Worm (Caenorhabditis elegans) whole organism, mixed stage, embryonic: ENCODE results near the gene Y110A2AL.2.

Experiments used
- bed-3 ChIP-seq: fragments of 200-800 bp; sonication (Bioruptor generic); optimal IDR thresholded peaks from 3 replicates; lab custom pipeline; 2018; ENCODE audit warnings: mild to moderate bottlenecking, missing genetic modification characterization, moderate library complexity, missing compliant biosample characterization
- lin-13 ChIP-seq: fragments of 150-350 bp; optimal IDR thresholded peaks from 2 replicates; lab custom pipeline; 2014; ENCODE audit warnings: missing biosample characterization, missing genetic modification characterization
- mab-5 ChIP-seq: fragments of 150-350 bp; optimal IDR thresholded peaks from 2 replicates; lab custom pipeline; 2014; ENCODE audit warnings: missing biosample characterization, missing genetic modification characterization
- mep-1 ChIP-seq: fragments of 150-350 bp; optimal IDR thresholded peaks from 2 replicates; lab custom pipeline; 2017; ENCODE audit warnings: missing biosample characterization, missing genetic modification reagents, missing genetic modification characterization, inconsistent platforms
- nhr-12 ChIP-seq: fragments of 150-350 bp; optimal IDR thresholded peaks from 2 replicates; lab custom pipeline; 2014; ENCODE audit warnings: missing biosample characterization, missing genetic modification characterization
- nhr-2 ChIP-seq: fragments of 150-350 bp; optimal IDR thresholded peaks from 2 replicates; lab custom pipeline; 2014; ENCODE audit warnings: missing biosample characterization, missing genetic modification characterization
- nhr-76 ChIP-seq: sonication (generic microtip); optimal IDR thresholded peaks from 2 replicates; lab custom pipeline; 2017; ENCODE audit warnings: missing biosample characterization, missing genetic modification characterization
- snpc-4 ChIP-seq: fragments of 150-350 bp; optimal IDR thresholded peaks from 2 replicates; lab custom pipeline; 2014; ENCODE audit warnings: missing biosample characterization, missing genetic modification characterization
- tbx-8 ChIP-seq: fragments of 200-800 bp; sonication (Bioruptor generic); optimal IDR thresholded peaks from 2 replicates; lab custom pipeline; 2018; ENCODE audit warnings: mild to moderate bottlenecking, missing genetic modification characterization, moderate library complexity, missing compliant biosample characterization
- unc-62 ChIP-seq: fragments of 150-350 bp; optimal IDR thresholded peaks from 2 replicates; lab custom pipeline; 2014; ENCODE audit warnings: missing biosample characterization, missing genetic modification reagents, missing genetic modification characterization
- zip-8 ChIP-seq: fragments of 150-350 bp; optimal IDR thresholded peaks from 2 replicates; lab custom pipeline; 2014; ENCODE audit warnings: missing biosample characterization, missing genetic modification characterization
- ztf-11 ChIP-seq: fragments of 150-350 bp; optimal IDR thresholded peaks from 2 replicates; lab custom pipeline; 2014; ENCODE audit warnings: missing biosample characterization, missing genetic modification characterization

The Y110A2AL.2 gene

ce11 chrII:2919074-2919857 lies 51.5 kb downstream of the Y110A2AL.2 start, which contains the start of the genes ncap-1 and Y110A2AR.1:
Gene ncap-1 (minus strand): TSS chrII:2919314.
Gene Y110A2AR.1 (plus strand): TSS chrII:2919710.
- no peak for TF ChIP-seq lin-13 (tag; lab: Kevin White, UChicago)
- TF ChIP-seq tbx-8 (GFP tag; lab: Kevin White, UChicago), result no peak
- TF ChIP-seq zip-8, result no peak
- no peak for TF ChIP-seq nhr-12
- no peak for TF ChIP-seq unc-62 (GFP tag; lab: Kevin White, UChicago)

DNA sequence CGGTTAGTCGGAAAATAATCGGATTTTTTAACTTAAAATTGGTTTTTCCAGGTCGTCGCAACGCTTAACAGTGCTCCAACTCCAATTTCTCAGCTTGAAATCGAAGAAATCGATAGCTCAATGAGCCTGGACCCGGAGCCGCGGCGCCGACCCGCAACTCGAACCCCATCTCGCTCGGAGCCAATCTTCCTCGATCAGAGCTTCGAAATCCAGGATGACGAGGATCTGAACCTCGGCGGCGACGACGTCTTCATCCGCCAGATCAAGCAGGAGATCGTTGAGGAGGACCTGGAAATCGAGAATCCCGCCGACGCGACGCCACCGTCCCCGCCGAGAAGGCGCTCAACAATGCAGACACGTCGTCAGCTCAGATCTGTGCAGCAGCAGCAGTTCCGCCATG lies 52.4 kb downstream of the Y110A2AL.2 start:
- TF ChIP-seq mab-5 (tag; lab: Kevin White, UChicago) (no peak), bed-3 (GFP tag; lab: Kevin White, UChicago) (no peak), nhr-2 (tag; lab: Kevin White, UChicago) (no peak), nhr-76 (tag; lab: Kevin White, UChicago) (no peak), unc-62 (GFP tag; lab: Kevin White, UChicago) (no peak), snpc-4 (tag; lab: Kevin White, UChicago) (no peak), ztf-11 (tag; lab: Kevin White, UChicago) (no peak), mep-1 (no peak)
- TF ChIP-seq, all 35 proteins: peak for 0
